Worm (Caenorhabditis elegans) whole organism, L4 larva: Measurements from ENCODE around the gene rad-54.L2.

Experiments used
- daf-12 ChIP-seq: fragments of 150-350 bp; optimal IDR thresholded peaks from 2 replicates; lab custom pipeline; 2014; ENCODE audit warnings: missing biosample characterization, missing genetic modification reagents, missing genetic modification characterization
- egl-27 ChIP-seq: sonication (generic microtip); optimal IDR thresholded peaks from 3 replicates; lab custom pipeline; 2017; ENCODE audit warnings: missing biosample characterization, missing genetic modification reagents, missing genetic modification characterization
- lin-13 ChIP-seq: fragments of 150-350 bp; optimal IDR thresholded peaks from 2 replicates; lab custom pipeline; 2014; ENCODE audit warnings: missing biosample characterization, missing genetic modification reagents, missing genetic modification characterization
- mdl-1 ChIP-seq, 2 experiments: fragments of 150-350 bp in 1 of 2; sonication (generic microtip) in 1 of 2; optimal IDR thresholded peaks; 2 replicates each; lab custom pipeline; 2014 to 2017; ENCODE audit warnings: missing biosample characterization in 2 of 2, missing genetic modification characterization in 2 of 2
- nhr-111 ChIP-seq: fragments of 200-800 bp; sonication (Bioruptor generic); optimal IDR thresholded peaks from 2 replicates; lab custom pipeline; 2018; ENCODE audit warnings: mild to moderate bottlenecking, missing genetic modification characterization, missing compliant biosample characterization
- nhr-77 ChIP-seq: fragments of 150-350 bp; optimal IDR thresholded peaks from 2 replicates; lab custom pipeline; 2014; ENCODE audit warnings: missing biosample characterization, missing genetic modification characterization
- unc-62 ChIP-seq, 3 experiments: fragments of 150-350 bp in 1 of 3; sonication (generic microtip); optimal IDR thresholded peaks in 2 of 3; peaks in 1 of 3; 1 replicate in 1 of 3; 2 replicates in 2 of 3; lab custom pipeline; 2014 to 2017; ENCODE audit warnings: missing biosample characterization in 3 of 3, missing genetic modification characterization in 3 of 3, missing genetic modification reagents in 3 of 3, missing genotype in 1 of 3

DNA sequence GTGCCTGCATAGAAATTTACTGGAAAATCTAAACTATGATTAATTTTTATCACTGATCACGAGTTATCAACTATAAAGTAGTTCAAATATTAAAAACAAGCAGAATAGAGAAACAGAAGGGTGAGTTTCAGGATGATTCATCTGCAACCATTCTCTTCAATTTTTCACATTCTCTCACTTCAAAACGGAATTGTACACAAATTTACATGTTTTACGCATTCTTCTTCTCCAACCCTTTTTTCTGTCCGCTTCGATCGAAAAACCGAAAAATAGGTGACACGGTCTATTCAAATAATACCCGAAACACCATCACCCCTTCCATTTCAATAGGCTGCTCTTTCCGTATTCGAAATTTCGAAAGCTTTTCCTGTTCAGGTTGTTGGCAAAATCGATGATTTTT is 39.7 kb downstream of the rad-54.L2 start, which contains the start of gene D1046.4:
- TF ChIP-seq unc-62 (GFP tag; optimal IDR thresholded peaks at IDR 0.05 in 1 of 2; lab: Kevin White, UChicago) (no peak), unc-62 (tag; optimal IDR thresholded peaks at IDR 0.05; lab: Kevin White, UChicago) (no peak), egl-27 (no peak), lin-13 (GFP tag; lab: Kevin White, UChicago) (no peak), mdl-1 (tag; optimal IDR thresholded peaks at IDR 0.05; lab: Kevin White, UChicago) (no peak), nhr-77 (tag; lab: Kevin White, UChicago) (no peak), daf-12 (no peak), nhr-111 (GFP tag; lab: Kevin White, UChicago) (no peak)
